Fruit fly (Drosophila melanogaster) whole organism, pupa: ENCODE data around the gene dysf.
A peak's percentile ranks its signal among the peaks of the same experiment; 100 is the strongest.

ENCODE experiments used
- CG10348 ChIP-seq: fragments of 200-800 bp; sonication (Bioruptor generic); IDR thresholded peaks from 2 replicates; pipeline ENCODE4 v1.3.6; 2022; ENCODE audit warnings: missing biosample characterization, missing genetic modification characterization
- CG13204 ChIP-seq: fragments of 200-800 bp; sonication (Bioruptor generic); optimal IDR thresholded peaks from 2 replicates; lab custom pipeline; 2018; ENCODE audit warnings: missing biosample characterization, mild to moderate bottlenecking, missing genetic modification characterization, moderate library complexity
- CG14655 ChIP-seq: fragments of 200-800 bp; sonication (Bioruptor generic); optimal IDR thresholded peaks from 3 replicates; lab custom pipeline; 2017; ENCODE audit warnings: mild to moderate bottlenecking, missing biosample characterization, missing genetic modification reagents, missing genetic modification characterization
- CG17806 ChIP-seq: fragments of 200-800 bp; sonication (Bioruptor generic); optimal IDR thresholded peaks from 2 replicates; lab custom pipeline; 2018; ENCODE audit warnings: missing biosample characterization, mild to moderate bottlenecking, missing genetic modification characterization, moderate library complexity
- CG32121 ChIP-seq: fragments of 200-800 bp; sonication (Bioruptor generic); IDR thresholded peaks from 2 replicates; pipeline ENCODE4 v1.3.6; 2022; ENCODE audit warnings: missing biosample characterization, missing genetic modification characterization
- CG8159 ChIP-seq: fragments of 200-800 bp; sonication (Bioruptor generic); optimal IDR thresholded peaks from 3 replicates; lab custom pipeline; 2018; ENCODE audit warnings: missing biosample characterization, mild to moderate bottlenecking, missing genetic modification characterization, moderate library complexity
- CG8301 ChIP-seq: fragments of 200-800 bp; sonication (Bioruptor generic); optimal IDR thresholded peaks from 2 replicates; lab custom pipeline; 2018; ENCODE audit warnings: missing biosample characterization, mild to moderate bottlenecking, missing genetic modification characterization
- EcR ChIP-seq: fragments of 200-800 bp; sonication (Bioruptor generic); optimal IDR thresholded peaks from 3 replicates; lab custom pipeline; 2019; ENCODE audit warnings: missing biosample characterization, missing genetic modification characterization, mild to moderate bottlenecking, moderate library complexity, missing genetic modification reagents
- Pif1A ChIP-seq: fragments of 200-800 bp; sonication (Bioruptor generic); optimal IDR thresholded peaks from 3 replicates; lab custom pipeline; 2016; ENCODE audit warnings: missing biosample characterization, missing genetic modification characterization

DNA sequence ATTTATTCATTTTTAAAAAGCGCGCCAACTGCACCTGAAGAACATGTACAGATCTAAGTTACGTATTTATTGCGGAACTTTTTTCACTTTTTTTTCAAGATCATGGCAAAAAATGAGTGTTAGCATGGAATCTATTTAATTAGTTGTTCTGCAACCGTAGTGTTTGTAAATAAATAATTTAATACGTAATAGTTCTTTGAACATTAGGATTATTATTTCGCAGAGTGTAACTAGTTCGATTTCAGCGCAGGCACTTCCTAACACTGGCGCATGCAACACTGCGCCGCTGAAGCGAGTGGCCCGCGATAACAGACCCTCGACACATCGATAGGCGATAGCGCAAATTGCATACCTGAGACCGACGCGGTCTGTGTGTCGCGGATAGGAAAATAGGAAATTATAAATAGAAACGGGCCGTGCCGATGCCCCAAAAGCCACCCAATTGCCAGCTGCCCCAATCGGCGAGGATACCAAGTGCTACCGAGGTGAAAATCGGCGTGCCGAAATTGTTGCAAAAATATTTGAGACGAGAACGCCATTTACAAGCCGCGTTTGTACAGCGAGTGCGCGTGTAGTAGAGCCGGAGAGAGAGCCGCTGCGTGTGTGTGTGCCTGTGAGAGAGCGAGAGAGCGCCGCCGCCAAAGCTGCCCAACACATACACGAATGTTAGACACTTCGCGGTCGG, 57.0 kb downstream of the dysf start, which contains the start of gene gro:
- peak; percentile 38 for TF ChIP-seq CG8159 (tag; lab: Kevin White, UChicago)
- no peak for TF ChIP-seq CG10348 (GFP tag; lab: Robert Waterston, UW)
- TF ChIP-seq CG14655 (GFP tag; lab: Kevin White, UChicago), result peak; percentile 36
- no peak for TF ChIP-seq CG13204
- peak; percentile 13 for TF ChIP-seq CG8301 (tag; lab: Kevin White, UChicago)
- TF ChIP-seq Pif1A (GFP tag; lab: Kevin White, UChicago), result peak; percentile 66
- TF ChIP-seq EcR, result no peak
- peak; percentile 51; the same call in 1 of the 2 replicates for TF ChIP-seq CG32121 (GFP tag; lab: Robert Waterston, UW)
- TF ChIP-seq CG17806 (tag; lab: Kevin White, UChicago), result peak; percentile 51
